Worm (Caenorhabditis elegans): Measurements from ENCODE around the gene Y67D2.2.

Y67D2.2 gene

ce11 chrIII:1532777-1533473 lies 25.7 kb upstream of the Y67D2.2 start, which contains the start of gene snf-6 (continued):
- TF ChIP-seq elt-2 (tag; optimal IDR thresholded peaks at IDR 0.05) (no peak), fos-1 (tag; optimal IDR thresholded peaks at IDR 0.05) (peak; percentile 18)

DNA sequence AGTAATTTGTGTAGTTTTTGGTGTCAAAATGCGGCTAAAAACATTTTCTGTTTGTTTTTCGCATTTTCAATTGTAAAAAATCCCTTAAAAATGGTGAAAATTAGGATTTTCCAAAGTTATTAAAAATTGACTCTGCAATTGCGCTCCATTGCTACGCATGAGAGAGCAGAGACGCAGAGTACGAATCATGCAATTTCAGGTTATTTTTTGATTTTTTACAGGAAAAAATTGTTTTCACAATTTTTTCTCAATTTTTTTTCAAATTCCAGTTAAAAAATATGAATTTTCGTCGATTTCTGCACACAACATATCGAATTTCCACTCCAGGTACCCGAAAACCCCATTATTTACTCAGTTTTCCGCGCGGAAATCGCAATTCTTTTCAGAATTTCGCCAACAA lies 25.0 kb upstream of the Y67D2.2 start, which contains the start of gene mtg-1:
Gene mtg-1 (plus strand): TSS at position 160 of the 400 bp plus-strand sequence.
- TF ChIP-seq mdl-1 (tag; optimal IDR thresholded peaks at IDR 0.05), result no peak
- 0 out of 2 replicates have a peak, but pooled peaks have one; percentile 19 for TF ChIP-seq nhr-19 (GFP tag; conservative IDR thresholded peaks at IDR 0.05)
- TF ChIP-seq elt-2 (tag; optimal IDR thresholded peaks at IDR 0.05), result no peak
- no peak for TF ChIP-seq nhr-84 (tag; optimal IDR thresholded peaks at IDR 0.05)
- no peak for TF ChIP-seq vab-15 (tag; optimal IDR thresholded peaks at IDR 0.05)
- peak; percentile 47 for TF ChIP-seq lin-13 (GFP tag; optimal IDR thresholded peaks at IDR 0.05)
- TF ChIP-seq nhr-85 (tag), result peak; percentile 53
- TF ChIP-seq fkh-8 (tag; optimal IDR thresholded peaks at IDR 0.05), result no peak
- TF ChIP-seq C04F5.9 (tag; optimal IDR thresholded peaks at IDR 0.05), result no peak
- TF ChIP-seq lsy-2 (tag; optimal IDR thresholded peaks at IDR 0.05), result peak; percentile 57 to 69
- TF ChIP-seq pag-3 (tag; optimal IDR thresholded peaks at IDR 0.05; ENCODE audit: borderline replicate concordance, insufficient read depth), result no peak
- no peak for TF ChIP-seq nhr-11 (tag; optimal IDR thresholded peaks at IDR 0.05)
- no peak for TF ChIP-seq ceh-88 (GFP tag; IDR thresholded peaks at IDR 0.05)
- peak; percentile 49 for TF ChIP-seq C16A3.4 (tag; optimal IDR thresholded peaks at IDR 0.05)
- no peak for TF ChIP-seq ets-5 (GFP tag; IDR thresholded peaks at IDR 0.05)
- no peak for TF ChIP-seq irx-1 (tag; optimal IDR thresholded peaks at IDR 0.05)
- TF ChIP-seq unc-130 (tag; optimal IDR thresholded peaks at IDR 0.05), result peak; percentile 69
- peak; percentile 66 for TF ChIP-seq mep-1 (tag; optimal IDR thresholded peaks at IDR 0.05)
- no peak for TF ChIP-seq ztf-4 (tag; optimal IDR thresholded peaks at IDR 0.05)
- TF ChIP-seq Y116A8C.19 (tag; optimal IDR thresholded peaks at IDR 0.05; ENCODE audit: borderline replicate concordance), result no peak
- TF ChIP-seq sup-37 (GFP tag; optimal IDR thresholded peaks at IDR 0.05), result no peak
- TF ChIP-seq nhr-12 (tag; optimal IDR thresholded peaks at IDR 0.05), result no peak
- TF ChIP-seq isw-1 (GFP tag; IDR thresholded peaks at IDR 0.05), result peak; percentile 21
- TF ChIP-seq nhr-90 (tag; optimal IDR thresholded peaks at IDR 0.05; ENCODE audit: poor library complexity), result no peak
- TF ChIP-seq efl-1 (optimal IDR thresholded peaks at IDR 0.05), result peak; percentile 62 to 74
- TF ChIP-seq efl-1 (GFP tag; optimal IDR thresholded peaks at IDR 0.05 in 1 of 2), result peak; percentile 67 to 97
- TF ChIP-seq nhr-20 (tag; optimal IDR thresholded peaks at IDR 0.05), result peak; percentile 27
- TF ChIP-seq xbp-1 (tag; optimal IDR thresholded peaks at IDR 0.05), result peak; percentile 4
- TF ChIP-seq fkh-10 (GFP tag; optimal IDR thresholded peaks at IDR 0.05), result peak; percentile 7
- TF ChIP-seq nhr-71 (tag; optimal IDR thresholded peaks at IDR 0.05), result no peak
- no peak for TF ChIP-seq zag-1 (tag; optimal IDR thresholded peaks at IDR 0.05)
- TF ChIP-seq nhr-47 (tag; optimal IDR thresholded peaks at IDR 0.05), result no peak
- no peak for TF ChIP-seq mab-9 (GFP tag; IDR thresholded peaks at IDR 0.05)
- no peak for TF ChIP-seq nhr-77 (tag; optimal IDR thresholded peaks at IDR 0.05)
- TF ChIP-seq ceh-82 (tag; optimal IDR thresholded peaks at IDR 0.05), result peak; percentile 16 to 43 (median 32)
- no peak for TF ChIP-seq egl-13 (tag; optimal IDR thresholded peaks at IDR 0.05)
- TF ChIP-seq lin-39 (tag; optimal IDR thresholded peaks at IDR 0.05), result peak; percentile 3
- peak; percentile 56 for TF ChIP-seq lin-15B (tag; optimal IDR thresholded peaks at IDR 0.05)
- TF ChIP-seq dpl-1 (GFP tag; optimal IDR thresholded peaks at IDR 0.05), result peak; percentile 55 to 67 (median 60)
- no peak for TF ChIP-seq unc-86 (tag; optimal IDR thresholded peaks at IDR 0.05)
- no peak for TF ChIP-seq snpc-4 (tag; optimal IDR thresholded peaks at IDR 0.05)
- no peak for TF ChIP-seq zip-4 (GFP tag; optimal IDR thresholded peaks at IDR 0.05)
- no peak for TF ChIP-seq ceh-8 (GFP tag; optimal IDR thresholded peaks at IDR 0.05)
- peak; percentile 7 for TF ChIP-seq blmp-1 (tag; optimal IDR thresholded peaks at IDR 0.05)
- peak; percentile 33 for TF ChIP-seq swsn-7 (tag; optimal IDR thresholded peaks at IDR 0.05)
- no peak for TF ChIP-seq sptf-1 (tag; optimal IDR thresholded peaks at IDR 0.05)
- no peak for TF ChIP-seq nhr-28 (tag; optimal IDR thresholded peaks at IDR 0.05)
- TF ChIP-seq snu-23 (GFP tag; optimal IDR thresholded peaks at IDR 0.05), result peak; percentile 58
- TF ChIP-seq lin-14 (GFP tag; optimal IDR thresholded peaks at IDR 0.05), result peak; percentile 18
- TF ChIP-seq skn-1 (tag; optimal IDR thresholded peaks at IDR 0.05), result no peak
